Fruit fly (Drosophila melanogaster): Measurements from ENCODE around the gene CG9377.

CG9377 gene

dm6 chr2L:13387255-13387654, 25.9 kb upstream of the CG9377 start, which contains the start of the genes Ing5 and CG7099 (continued):
- TF ChIP-seq CG8478 (optimal IDR thresholded peaks at IDR 0.05) (no peak), ind (GFP tag; optimal IDR thresholded peaks at IDR 0.05) (peak; percentile 98), Med (GFP tag) (peak; percentile 98), chn (GFP tag; optimal IDR thresholded peaks at IDR 0.05) (peak; percentile 96), sug (tag; optimal IDR thresholded peaks at IDR 0.05) (peak; percentile 96), kah (GFP tag; optimal IDR thresholded peaks at IDR 0.05) (peak; percentile 85), Gsc (GFP tag; IDR thresholded peaks at IDR 0.05) (peak; percentile 79), Nf-YC (tag; optimal IDR thresholded peaks at IDR 0.05) (peak; percentile 89), CG3726 (GFP tag; IDR thresholded peaks at IDR 0.05) (peak; percentile 94), Dbx (GFP tag; IDR thresholded peaks at IDR 0.05) (peak; percentile 96), knrl (GFP tag; IDR thresholded peaks at IDR 0.05; ENCODE audit: partially characterized antibody) (peak; percentile 78), CG12391 (tag; optimal IDR thresholded peaks at IDR 0.05) (peak; percentile 98), CG10565 (GFP tag; optimal IDR thresholded peaks at IDR 0.05) (peak; percentile 61), CG15696 (tag; optimal IDR thresholded peaks at IDR 0.05) (peak; percentile 97), Lpt (GFP tag; optimal IDR thresholded peaks at IDR 0.05) (no peak), Lim3 (GFP tag; IDR thresholded peaks at IDR 0.05) (peak; percentile 88), chm (GFP tag; IDR thresholded peaks at IDR 0.05) (peak; percentile 94), Oaz (GFP tag; IDR thresholded peaks at IDR 0.05) (peak; percentile 92), CG3838 (GFP tag; optimal IDR thresholded peaks at IDR 0.05) (peak; percentile 87), Taf1 (GFP tag; IDR thresholded peaks at IDR 0.05) (peak; percentile 94), Fer1 (GFP tag; optimal IDR thresholded peaks at IDR 0.05) (peak; percentile 94), CG11696 (GFP tag; IDR thresholded peaks at IDR 0.05) (peak; percentile 82), CG16863 (GFP tag; optimal IDR thresholded peaks at IDR 0.05) (peak; percentile 87), ewg (GFP tag; optimal IDR thresholded peaks at IDR 0.05) (peak; percentile 93), CG14667 (GFP tag; IDR thresholded peaks at IDR 0.05) (peak; percentile 95), CG16779 (GFP tag; IDR thresholded peaks at IDR 0.05) (peak; percentile 95), tap (tag; optimal IDR thresholded peaks at IDR 0.05) (peak; percentile 93), CG3065 (GFP tag; optimal IDR thresholded peaks at IDR 0.05) (peak; percentile 95), CG15479 (GFP tag; optimal IDR thresholded peaks at IDR 0.05) (peak; percentile 36), PHDP (tag; optimal IDR thresholded peaks at IDR 0.05) (peak; percentile 96), tgo (GFP tag; IDR thresholded peaks at IDR 0.05) (peak; percentile 96), Ets65A (GFP tag) (peak; percentile 98), lab (GFP tag; optimal IDR thresholded peaks at IDR 0.05) (peak; percentile 97), gro (GFP tag; optimal IDR thresholded peaks at IDR 0.05) (peak; percentile 91), zfh1 (GFP tag; IDR thresholded peaks at IDR 0.05) (peak; percentile 97), Ada2b (GFP tag; IDR thresholded peaks at IDR 0.05) (peak; percentile 98), gcm2 (GFP tag; optimal IDR thresholded peaks at IDR 0.05) (peak; percentile 91)

- TF ChIP-seq CG13424 (tag; optimal IDR thresholded peaks at IDR 0.05) = peak; percentile 31
- TF ChIP-seq Side (GFP tag; optimal IDR thresholded peaks at IDR 0.05) = no peak
- no peak for TF ChIP-seq CG18619 (GFP tag; optimal IDR thresholded peaks at IDR 0.05)
- peak; percentile 52 for TF ChIP-seq CG8290 (GFP tag; optimal IDR thresholded peaks at IDR 0.05)
- no peak for TF ChIP-seq CG8290 (tag; optimal IDR thresholded peaks at IDR 0.05)
- TF ChIP-seq CG15601 (tag; optimal IDR thresholded peaks at IDR 0.05) = peak; percentile 12
- TF ChIP-seq sim (GFP tag; IDR thresholded peaks at IDR 0.05) = no peak
- peak; percentile 55 for TF ChIP-seq CG9932 (GFP tag; IDR thresholded peaks at IDR 0.05)
- no peak for TF ChIP-seq CG17328 (GFP tag; IDR thresholded peaks at IDR 0.05)
- peak; percentile 73 for TF ChIP-seq Dll (GFP tag; IDR thresholded peaks at IDR 0.05; ENCODE audit: partially characterized antibody)
- TF ChIP-seq row (GFP tag; IDR thresholded peaks at IDR 0.05) = peak; percentile 62
- peak; percentile 10; the same call in 1 of the 2 replicates for TF ChIP-seq Ada2b (GFP tag; IDR thresholded peaks at IDR 0.05)
- no peak for TF ChIP-seq CG2199 (GFP tag; IDR thresholded peaks at IDR 0.05)
- peak; percentile 36 for TF ChIP-seq sug (tag; optimal IDR thresholded peaks at IDR 0.05)
- peak; percentile 4 for TF ChIP-seq Sry-δ (GFP tag; optimal IDR thresholded peaks at IDR 0.05)
- no peak for TF ChIP-seq esg (GFP tag; conservative IDR thresholded peaks at IDR 0.05)
- peak; percentile 48 for TF ChIP-seq phol (tag; optimal IDR thresholded peaks at IDR 0.05)
- peak; percentile 77 for TF ChIP-seq Dp (GFP tag; optimal IDR thresholded peaks at IDR 0.05)
Observed at dm6 chr2L:13382351-13383029, 21.1 kb upstream of the CG9377 start, which contains the start of gene loqs. TSS of gene loqs (plus strand) at chr2L:13382652.

All from whole organism, embryonic.